Fruit fly (Drosophila melanogaster) whole organism, embryonic: ENCODE measurements around the gene Coq2.
A peak's percentile ranks its signal among the peaks of the same experiment; 100 is the strongest.

Source experiments
- C15 ChIP-seq: fragments of 200-800 bp; sonication (Bioruptor generic); IDR thresholded peaks from 3 replicates; pipeline ENCODE4 v1.3.6; 2022; ENCODE audit warnings: missing biosample characterization, missing genetic modification characterization
- CG10366 ChIP-seq: fragments of 200-800 bp; sonication (Bioruptor generic); IDR thresholded peaks from 2 replicates; pipeline ENCODE4 v1.3.6; 2022; ENCODE audit warnings: missing biosample characterization, missing genetic modification characterization
- CG11093 ChIP-seq: fragments of 200-800 bp; sonication (Bioruptor generic); IDR thresholded peaks from 3 replicates; pipeline ENCODE4 v1.3.6; 2022; ENCODE audit warnings: missing biosample characterization, missing genetic modification characterization
- CG11504 ChIP-seq: fragments of 200-800 bp; sonication (Bioruptor generic); optimal IDR thresholded peaks from 3 replicates; lab custom pipeline; 2019; ENCODE audit warnings: missing biosample characterization, mild to moderate bottlenecking, missing genetic modification characterization, moderate library complexity
- CG11695 ChIP-seq: fragments of 200-800 bp; sonication (Bioruptor generic); IDR thresholded peaks from 3 replicates; pipeline ENCODE4 v1.3.6; 2022; ENCODE audit warnings: missing biosample characterization, missing genetic modification characterization
- CG1529 ChIP-seq: fragments of 200-800 bp; sonication (Bioruptor generic); optimal IDR thresholded peaks from 3 replicates; lab custom pipeline; 2018; ENCODE audit warnings: missing biosample characterization, missing genetic modification characterization
- CG16813 ChIP-seq: fragments of 200-800 bp; sonication (Bioruptor generic); IDR thresholded peaks from 3 replicates; pipeline ENCODE4 v1.3.6; 2022; ENCODE audit warnings: missing biosample characterization, missing genetic modification characterization; ENCODE audit not compliant: partially characterized antibody
- CG17802 ChIP-seq: fragments of 200-800 bp; sonication (Bioruptor generic); optimal IDR thresholded peaks from 2 replicates; lab custom pipeline; 2018; ENCODE audit warnings: missing biosample characterization, mild to moderate bottlenecking, missing genetic modification characterization, moderate library complexity
- CG18764 ChIP-seq: fragments of 200-800 bp; sonication (Bioruptor generic); optimal IDR thresholded peaks from 3 replicates; lab custom pipeline; 2016; ENCODE audit warnings: missing biosample characterization, missing genetic modification characterization
- CG2199 ChIP-seq: fragments of 200-800 bp; sonication (Bioruptor generic); IDR thresholded peaks from 3 replicates; pipeline ENCODE4 v1.3.6; 2022; ENCODE audit warnings: missing biosample characterization, missing genetic modification characterization
- CG31441 ChIP-seq: fragments of 200-800 bp; sonication (Bioruptor generic); IDR thresholded peaks from 2 replicates; pipeline ENCODE4 v1.3.6; 2022; ENCODE audit warnings: missing biosample characterization, missing genetic modification characterization
- CG3281 ChIP-seq: fragments of 200-800 bp; sonication (Bioruptor generic); optimal IDR thresholded peaks from 3 replicates; lab custom pipeline; 2017; ENCODE audit warnings: missing biosample characterization, mild to moderate bottlenecking, missing genetic modification characterization
- CG33213 ChIP-seq: fragments of 200-800 bp; sonication (Bioruptor generic); optimal IDR thresholded peaks from 3 replicates; lab custom pipeline; 2016; ENCODE audit warnings: missing biosample characterization, missing genetic modification characterization
- CG34376 ChIP-seq: fragments of 200-800 bp; sonication (Bioruptor generic); optimal IDR thresholded peaks from 2 replicates; lab custom pipeline; 2018; ENCODE audit warnings: missing biosample characterization, mild to moderate bottlenecking, missing genetic modification characterization
- CG3847 ChIP-seq: fragments of 200-800 bp; sonication (Bioruptor generic); IDR thresholded peaks from 2 replicates; pipeline ENCODE4 v1.3.6; 2022; ENCODE audit warnings: missing biosample characterization, missing genetic modification characterization
- CG4360 ChIP-seq: fragments of 200-800 bp; sonication (Bioruptor generic); IDR thresholded peaks from 2 replicates; pipeline ENCODE4 v1.3.6; 2022; ENCODE audit warnings: missing biosample characterization, missing genetic modification characterization
- CG4424 ChIP-seq: fragments of 200-800 bp; sonication (Bioruptor generic); optimal IDR thresholded peaks from 3 replicates; lab custom pipeline; 2016; ENCODE audit warnings: missing biosample characterization, missing genetic modification characterization
- CG7928 ChIP-seq: fragments of 200-800 bp; sonication (Bioruptor generic); optimal IDR thresholded peaks from 2 replicates; lab custom pipeline; 2017; ENCODE audit warnings: missing biosample characterization, mild to moderate bottlenecking, missing genetic modification characterization
- CG8089 ChIP-seq: fragments of 200-800 bp; sonication (Bioruptor generic); optimal IDR thresholded peaks from 3 replicates; lab custom pipeline; 2016; ENCODE audit warnings: missing biosample characterization, missing genetic modification characterization
- CG9727 ChIP-seq: fragments of 200-800 bp; sonication (Bioruptor generic); optimal IDR thresholded peaks from 3 replicates; lab custom pipeline; 2017; ENCODE audit warnings: missing biosample characterization, mild to moderate bottlenecking, missing genetic modification characterization
- CrebB ChIP-seq: fragments of 200-800 bp; sonication (Bioruptor generic); optimal IDR thresholded peaks from 3 replicates; lab custom pipeline; 2018; ENCODE audit warnings: missing biosample characterization, mild to moderate bottlenecking, missing genetic modification characterization
- D19B ChIP-seq: fragments of 200-800 bp; sonication (Bioruptor generic); optimal IDR thresholded peaks from 2 replicates; lab custom pipeline; 2017; ENCODE audit warnings: missing biosample characterization, mild to moderate bottlenecking, missing genetic modification characterization
- Deaf1 ChIP-seq: fragments of 200-800 bp; optimal IDR thresholded peaks from 3 replicates; lab custom pipeline; 2019; ENCODE audit warnings: missing biosample characterization, mild to moderate bottlenecking, missing genetic modification characterization, moderate library complexity
- Elba2 ChIP-seq: fragments of 200-800 bp; sonication (Bioruptor generic); optimal IDR thresholded peaks from 3 replicates; lab custom pipeline; 2016; ENCODE audit warnings: missing biosample characterization, missing genetic modification characterization
- HHEX ChIP-seq: fragments of 200-800 bp; sonication (Bioruptor generic); optimal IDR thresholded peaks from 3 replicates; lab custom pipeline; 2017; ENCODE audit warnings: missing biosample characterization, mild to moderate bottlenecking, missing genetic modification characterization, missing genetic modification reagents
- HLHmδ ChIP-seq: fragments of 200-800 bp; sonication (Bioruptor generic); optimal IDR thresholded peaks from 2 replicates; lab custom pipeline; 2018; ENCODE audit warnings: missing biosample characterization, mild to moderate bottlenecking, missing genetic modification characterization, moderate library complexity
- Lim3 ChIP-seq: fragments of 200-800 bp; sonication (Bioruptor generic); IDR thresholded peaks from 2 replicates; pipeline ENCODE4 v1.3.6; 2022; ENCODE audit warnings: missing biosample characterization, missing genetic modification characterization
- MTF-1 ChIP-seq: fragments of 200-800 bp; sonication (Bioruptor generic); optimal IDR thresholded peaks from 2 replicates; lab custom pipeline; 2018; ENCODE audit warnings: missing biosample characterization, mild to moderate bottlenecking, missing genetic modification characterization, borderline replicate concordance
- NK7.1 ChIP-seq: fragments of 200-800 bp; sonication (Bioruptor generic); optimal IDR thresholded peaks from 3 replicates; lab custom pipeline; 2016; ENCODE audit warnings: missing biosample characterization, missing genetic modification characterization
- NfI ChIP-seq: fragments of 200-800 bp; sonication (Bioruptor generic); optimal IDR thresholded peaks from 3 replicates; lab custom pipeline; 2018; ENCODE audit warnings: missing biosample characterization, mild to moderate bottlenecking, missing genetic modification characterization, moderate library complexity
- Ptx1 ChIP-seq: fragments of 200-800 bp; sonication (Bioruptor generic); IDR thresholded peaks from 2 replicates; pipeline ENCODE4 v1.3.6; 2022; ENCODE audit warnings: missing biosample characterization, missing genetic modification characterization
- Side ChIP-seq: fragments of 200-800 bp; sonication (Bioruptor generic); optimal IDR thresholded peaks from 2 replicates; lab custom pipeline; 2016; ENCODE audit warnings: missing biosample characterization, missing genetic modification characterization
- Taf1 ChIP-seq: fragments of 200-800 bp; sonication (Bioruptor generic); IDR thresholded peaks from 2 replicates; pipeline ENCODE4 v1.3.6; 2022; ENCODE audit warnings: missing biosample characterization, missing genetic modification characterization
- bcd ChIP-seq: fragments of 200-800 bp; sonication (Bioruptor generic); optimal IDR thresholded peaks from 2 replicates; lab custom pipeline; 2017; ENCODE audit warnings: missing biosample characterization, mild to moderate bottlenecking, missing genetic modification characterization
- caup ChIP-seq: fragments of 200-800 bp; sonication (Bioruptor generic); optimal IDR thresholded peaks from 3 replicates; lab custom pipeline; 2017; ENCODE audit warnings: missing biosample characterization, mild to moderate bottlenecking, missing genetic modification characterization, moderate library complexity; ENCODE audit not compliant: severe bottlenecking
- croc ChIP-seq: fragments of 200-800 bp; sonication (Bioruptor generic); conservative IDR thresholded peaks from 3 replicates; pipeline ENCODE4 v1.3.6; 2022; ENCODE audit warnings: missing biosample characterization, missing genetic modification characterization
- gsb ChIP-seq: fragments of 200-800 bp; sonication (Bioruptor generic); IDR thresholded peaks from 2 replicates; pipeline ENCODE4 v1.3.6; 2022; ENCODE audit warnings: missing biosample characterization, missing genetic modification characterization
- hbn ChIP-seq: fragments of 200-800 bp; sonication (Bioruptor generic); IDR thresholded peaks from 2 replicates; pipeline ENCODE4 v1.3.6; 2022; ENCODE audit warnings: missing biosample characterization, missing genetic modification characterization; ENCODE audit not compliant: partially characterized antibody
- ind ChIP-seq: fragments of 200-800 bp; sonication (Bioruptor generic); optimal IDR thresholded peaks from 3 replicates; lab custom pipeline; 2016; ENCODE audit warnings: missing biosample characterization, missing genetic modification characterization
- jing ChIP-seq: fragments of 200-800 bp; sonication (Bioruptor generic); optimal IDR thresholded peaks from 2 replicates; lab custom pipeline; 2018; ENCODE audit warnings: missing biosample characterization, mild to moderate bottlenecking, missing genetic modification characterization
- lilli ChIP-seq: fragments of 200-800 bp; sonication (Bioruptor generic); optimal IDR thresholded peaks from 3 replicates; lab custom pipeline; 2016; ENCODE audit warnings: missing biosample characterization, missing genetic modification characterization
- otp ChIP-seq: fragments of 200-800 bp; sonication (Bioruptor generic); IDR thresholded peaks from 3 replicates; pipeline ENCODE4, ENCODE4 v1.3.6; 2022; ENCODE audit warnings: missing biosample characterization, missing genetic modification characterization
- phol ChIP-seq: fragments of 200-800 bp; sonication (Bioruptor generic); optimal IDR thresholded peaks from 3 replicates; lab custom pipeline; 2018; ENCODE audit warnings: missing biosample characterization, mild to moderate bottlenecking, missing genetic modification characterization, moderate library complexity
- psq ChIP-seq: fragments of 200-800 bp; sonication (Bioruptor generic); optimal IDR thresholded peaks from 2 replicates; lab custom pipeline; 2017; ENCODE audit warnings: missing biosample characterization, missing genetic modification characterization
- salm ChIP-seq: fragments of 200-800 bp; sonication (Bioruptor generic); optimal IDR thresholded peaks from 2 replicates; lab custom pipeline; 2018; ENCODE audit warnings: missing biosample characterization, mild to moderate bottlenecking, missing genetic modification characterization
- schlank ChIP-seq: fragments of 200-800 bp; sonication (Bioruptor generic); optimal IDR thresholded peaks from 2 replicates; lab custom pipeline; 2018; ENCODE audit warnings: missing biosample characterization, mild to moderate bottlenecking, missing genetic modification characterization
- sens ChIP-seq: fragments of 200-800 bp; sonication (Bioruptor generic); peaks from one replicate; lab custom pipeline; 2016; ENCODE audit warnings: missing biosample characterization, missing genetic modification characterization
- slou ChIP-seq: fragments of 200-800 bp; sonication (Bioruptor generic); optimal IDR thresholded peaks from 3 replicates; lab custom pipeline; 2016; ENCODE audit warnings: missing biosample characterization, missing genetic modification characterization
- tin ChIP-seq: fragments of 200-800 bp; sonication (Bioruptor generic); optimal IDR thresholded peaks from 3 replicates; lab custom pipeline; 2016; ENCODE audit warnings: missing biosample characterization, missing genetic modification characterization
- trem ChIP-seq: fragments of 200-800 bp; optimal IDR thresholded peaks from 3 replicates; lab custom pipeline; 2019; ENCODE audit warnings: missing biosample characterization, mild to moderate bottlenecking, missing genetic modification characterization, moderate library complexity
- vfl ChIP-seq: fragments of 200-800 bp; sonication (Bioruptor generic); optimal IDR thresholded peaks from 2 replicates; lab custom pipeline; 2016; ENCODE audit warnings: missing biosample characterization, missing genetic modification characterization
- zfh1 ChIP-seq: fragments of 200-800 bp; sonication (Bioruptor generic); IDR thresholded peaks from 3 replicates; pipeline ENCODE4 v1.3.6; 2022; ENCODE audit warnings: missing biosample characterization, missing genetic modification characterization

The Coq2 gene

DNA sequence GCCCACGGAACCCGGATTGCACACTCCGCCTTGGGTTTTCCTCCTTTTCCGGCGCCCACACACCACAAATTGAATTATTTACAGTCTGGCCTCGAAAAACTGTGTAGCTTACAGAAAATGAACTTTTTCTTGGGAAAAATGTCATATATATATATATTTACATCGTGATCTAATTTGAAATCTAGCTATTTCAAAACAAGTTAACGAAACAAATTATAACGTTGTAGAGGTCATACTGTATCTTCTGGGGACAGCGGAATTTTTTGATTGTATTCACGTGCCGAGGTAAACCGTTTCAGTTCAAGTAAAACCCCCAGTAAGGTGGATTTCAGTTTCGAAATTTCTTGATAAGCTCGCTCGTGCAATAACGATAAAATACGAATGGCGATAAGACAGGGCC, 38.1 kb upstream of the Coq2 start (continued):
- no peak for TF ChIP-seq hbn
- TF ChIP-seq zfh1 (GFP tag; lab: Robert Waterston, UW): no peak; the same call in 2 of the 3 replicates
- peak; percentile 38 for TF ChIP-seq lilli (GFP tag; lab: Kevin White, UChicago)
- TF ChIP-seq salm (tag; lab: Kevin White, UChicago): no peak
- TF ChIP-seq HLHmδ: no peak
- TF ChIP-seq CG4424: peak; percentile 21
- TF ChIP-seq tin (GFP tag; lab: Kevin White, UChicago): no peak
- TF ChIP-seq CG9727 (GFP tag; lab: Kevin White, UChicago): peak; percentile 27
- 0 out of 2 replicates have a peak, but pooled peaks have one; percentile 10 for TF ChIP-seq CG4360 (GFP tag; lab: Robert Waterston, UW)
- no peak for TF ChIP-seq CG1529
- no peak for TF ChIP-seq C15 (GFP tag; lab: Robert Waterston, UW)
- TF ChIP-seq NK7.1 (GFP tag; lab: Kevin White, UChicago): no peak
- peak; percentile 61 for TF ChIP-seq NfI (GFP tag; lab: Kevin White, UChicago)
- TF ChIP-seq vfl (GFP tag; lab: Kevin White, UChicago): peak; percentile 10
- no peak; the same call in 1 of the 2 replicates for TF ChIP-seq CG31441 (GFP tag; lab: Robert Waterston, UW)
- no peak for TF ChIP-seq trem (tag; lab: Kevin White, UChicago)
- TF ChIP-seq CG3281 (GFP tag; lab: Kevin White, UChicago): peak; percentile 26
- TF ChIP-seq sens (GFP tag; lab: Kevin White, UChicago): peak; percentile 85
- TF ChIP-seq jing (GFP tag; lab: Kevin White, UChicago): no peak
- TF ChIP-seq schlank (tag; lab: Kevin White, UChicago): no peak
- TF ChIP-seq gsb (GFP tag; lab: Robert Waterston, UW): peak; percentile 64; the same call in 1 of the 2 replicates
- no peak for TF ChIP-seq slou (GFP tag; lab: Kevin White, UChicago)
- TF ChIP-seq Ptx1: peak; percentile 79
- no peak for TF ChIP-seq CG8089 (GFP tag; lab: Kevin White, UChicago)
- peak; percentile 14 for TF ChIP-seq CG7928 (GFP tag; lab: Kevin White, UChicago)
- peak; percentile 9 for TF ChIP-seq phol (tag; lab: Kevin White, UChicago)
- TF ChIP-seq CG18764 (GFP tag; lab: Kevin White, UChicago): no peak
- no peak for TF ChIP-seq CG2199 (GFP tag; lab: Robert Waterston, UW)
- TF ChIP-seq otp: no peak; the same call in 2 of the 3 replicates
- no peak for TF ChIP-seq Side (GFP tag; lab: Kevin White, UChicago)
- TF ChIP-seq bcd (GFP tag; lab: Kevin White, UChicago): no peak
- no peak for TF ChIP-seq Elba2 (GFP tag; lab: Kevin White, UChicago)
- TF ChIP-seq CG11504 (tag; lab: Kevin White, UChicago): peak; percentile 54
- no peak for TF ChIP-seq CrebB (tag; lab: Kevin White, UChicago)
- TF ChIP-seq croc: no peak
- peak; percentile 43 for TF ChIP-seq HHEX
- no peak for TF ChIP-seq psq (GFP tag; lab: Kevin White, UChicago)
- peak; percentile 46; the same call in 2 of the 3 replicates for TF ChIP-seq CG11093
- no peak for TF ChIP-seq Taf1 (GFP tag; lab: Robert Waterston, UW)
- TF ChIP-seq CG10366 (GFP tag; lab: Robert Waterston, UW): peak; percentile 78
- no peak for TF ChIP-seq CG17802 (tag; lab: Kevin White, UChicago)
- TF ChIP-seq CG34376 (GFP tag; lab: Kevin White, UChicago): no peak
- TF ChIP-seq MTF-1 (GFP tag; lab: Kevin White, UChicago): peak; percentile 21
- peak; percentile 17 for TF ChIP-seq caup (GFP tag; lab: Kevin White, UChicago)
- TF ChIP-seq D19B (GFP tag; lab: Kevin White, UChicago): no peak
- TF ChIP-seq ind (GFP tag; lab: Kevin White, UChicago): peak; percentile 40
- TF ChIP-seq Deaf1 (tag; lab: Kevin White, UChicago): no peak
- no peak for TF ChIP-seq CG16813
- no peak for TF ChIP-seq Lim3 (GFP tag; lab: Robert Waterston, UW)
- TF ChIP-seq CG33213 (GFP tag; lab: Kevin White, UChicago): no peak
- peak; percentile 65; the same call in 1 of the 3 replicates for TF ChIP-seq CG11695 (GFP tag; lab: Robert Waterston, UW)
- peak; percentile 52; the same call in 1 of the 2 replicates for TF ChIP-seq CG3847 (GFP tag; lab: Robert Waterston, UW)
